Worm (Caenorhabditis elegans) whole organism, late embryonic: Measurements from ENCODE around the gene Y11D7A.7.

Experiments used
- Y22D7AL.16 ChIP-seq: sonication (generic microtip); optimal IDR thresholded peaks from 2 replicates; lab custom pipeline; 2016; ENCODE audit warnings: missing genetic modification characterization, missing compliant biosample characterization
- ama-1 ChIP-seq: fragments of 150-350 bp; optimal IDR thresholded peaks from 2 replicates; lab custom pipeline; 2014
- ceh-45 ChIP-seq: fragments of 200-800 bp; sonication (Bioruptor generic); IDR thresholded peaks from 2 replicates; pipeline ENCODE4 v1.3.6; 2022; ENCODE audit warnings: missing genetic modification reagents, missing genetic modification characterization, missing compliant biosample characterization
- ets-4 ChIP-seq: sonication (generic microtip); optimal IDR thresholded peaks from 2 replicates; lab custom pipeline; 2016; ENCODE audit warnings: missing genetic modification characterization, missing compliant biosample characterization
- fkh-10 ChIP-seq: fragments of 150-350 bp; optimal IDR thresholded peaks from 2 replicates; lab custom pipeline; 2014; ENCODE audit warnings: missing biosample characterization, missing genetic modification reagents, missing genetic modification characterization
- lin-11 ChIP-seq: fragments of 200-800 bp; sonication (Bioruptor generic); optimal IDR thresholded peaks from 2 replicates; lab custom pipeline; 2018; ENCODE audit warnings: mild to moderate bottlenecking, missing genetic modification characterization, missing compliant biosample characterization
- nfya-1 ChIP-seq: sonication (generic microtip); optimal IDR thresholded peaks from 2 replicates; lab custom pipeline; 2017; ENCODE audit warnings: missing genetic modification characterization, mild to moderate bottlenecking, missing compliant biosample characterization, antibody characterized with exemption, moderate library complexity
- tbx-2 ChIP-seq: sonication (generic microtip); optimal IDR thresholded peaks from 2 replicates; lab custom pipeline; 2016; ENCODE audit warnings: missing genetic modification characterization, missing compliant biosample characterization
- ttx-3 ChIP-seq: sonication (generic microtip); optimal IDR thresholded peaks from 2 replicates; lab custom pipeline; 2016; ENCODE audit warnings: missing genetic modification reagents, missing genetic modification characterization, missing compliant biosample characterization
- unc-3 ChIP-seq, 2 experiments: fragments of 200-800 bp in 1 of 2; sonication (Bioruptor generic) in 1 of 2; sonication (generic microtip) in 1 of 2; conservative IDR thresholded peaks in 1 of 2; optimal IDR thresholded peaks in 1 of 2; 2 replicates each; pipeline versions ENCODE4 v1.3.6 to Lab custom; 2016 to 2022; ENCODE audit warnings: missing compliant biosample characterization in 2 of 2, missing genetic modification characterization in 2 of 2, missing genetic modification reagents in 1 of 2

DNA sequence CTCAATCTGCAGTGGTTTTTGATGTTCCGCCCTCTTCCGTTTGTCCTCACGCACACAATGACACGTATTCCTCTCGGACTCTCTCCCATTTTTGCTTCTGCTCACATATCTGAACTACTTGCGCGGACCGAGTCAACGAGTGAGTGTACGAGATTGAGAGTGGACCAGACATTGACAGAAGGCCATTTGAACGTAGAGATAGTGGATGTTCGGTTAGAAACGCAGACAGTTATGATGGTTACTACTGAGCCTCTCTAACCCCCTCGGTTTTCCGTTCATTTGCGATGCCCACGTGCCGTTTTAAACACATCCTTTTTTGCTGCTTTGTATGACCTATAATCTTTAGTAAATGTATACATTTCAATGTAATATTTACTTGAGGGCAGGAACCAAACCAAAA, 32.9 kb upstream of the Y11D7A.7 start:
- TF ChIP-seq lin-11 (no peak), Y22D7AL.16 (tag; lab: Kevin White, UChicago) (no peak), tbx-2 (tag; lab: Kevin White, UChicago) (peak; percentile 44), ama-1 (lab: Kevin White, UChicago) (no peak), fkh-10 (GFP tag; lab: Kevin White, UChicago) (no peak), ceh-45 (GFP tag; lab: Robert Waterston, UW) (no peak), unc-3 (GFP tag; conservative IDR thresholded peaks at IDR 0.05; lab: Robert Waterston, UW) (no peak), unc-3 (tag; optimal IDR thresholded peaks at IDR 0.05; lab: Kevin White, UChicago) (no peak), ttx-3 (tag; lab: Kevin White, UChicago) (no peak), nfya-1 (tag; lab: Kevin White, UChicago) (peak; percentile 37), ets-4 (tag; lab: Kevin White, UChicago) (no peak)
